Fruit fly (Drosophila melanogaster): ENCODE results near the gene Svil.

dm6 chr3L:2371882-2372281, 5.6 kb upstream of the Svil start, which contains the start of the genes CG1317 and CG8993:
- TF ChIP-seq CG11902 (GFP tag; optimal IDR thresholded peaks at IDR 0.05): no peak
- no peak for TF ChIP-seq Hr39 (GFP tag; optimal IDR thresholded peaks at IDR 0.05)
- TF ChIP-seq Eip93F (GFP tag; optimal IDR thresholded peaks at IDR 0.05): no peak
- TF ChIP-seq CG1621 (tag; optimal IDR thresholded peaks at IDR 0.05): no peak
- TF ChIP-seq Met (GFP tag; optimal IDR thresholded peaks at IDR 0.05): no peak
- TF ChIP-seq dsx (GFP tag; optimal IDR thresholded peaks at IDR 0.05; ENCODE audit: poor library complexity, severe bottlenecking): peak; percentile 31
- TF ChIP-seq CG6808 (GFP tag; optimal IDR thresholded peaks at IDR 0.05): no peak
- TF ChIP-seq CG3032 (tag; optimal IDR thresholded peaks at IDR 0.05): peak; percentile 44
- no peak for TF ChIP-seq CG6854 (GFP tag; optimal IDR thresholded peaks at IDR 0.05)
- TF ChIP-seq CG6276 (GFP tag; optimal IDR thresholded peaks at IDR 0.05): no peak
